Fruit fly (Drosophila melanogaster) whole organism, pupa: ENCODE data around the gene Pli.

Experiments
- CG10348 ChIP-seq: fragments of 200-800 bp; sonication (Bioruptor generic); IDR thresholded peaks from 2 replicates; pipeline ENCODE4 v1.3.6; 2022; ENCODE audit warnings: missing biosample characterization, missing genetic modification characterization
- CG12605 ChIP-seq: fragments of 200-800 bp; sonication (Bioruptor generic); IDR thresholded peaks from 2 replicates; pipeline ENCODE4 v1.3.6; 2022; ENCODE audit warnings: missing biosample characterization, missing genetic modification characterization
- CG13204 ChIP-seq: fragments of 200-800 bp; sonication (Bioruptor generic); optimal IDR thresholded peaks from 2 replicates; lab custom pipeline; 2018; ENCODE audit warnings: missing biosample characterization, mild to moderate bottlenecking, missing genetic modification characterization, moderate library complexity
- CG14655 ChIP-seq: fragments of 200-800 bp; sonication (Bioruptor generic); optimal IDR thresholded peaks from 3 replicates; lab custom pipeline; 2017; ENCODE audit warnings: mild to moderate bottlenecking, missing biosample characterization, missing genetic modification reagents, missing genetic modification characterization
- CG15710 ChIP-seq: fragments of 200-800 bp; sonication (Bioruptor generic); optimal IDR thresholded peaks from 2 replicates; lab custom pipeline; 2018; ENCODE audit warnings: missing biosample characterization, mild to moderate bottlenecking, missing genetic modification characterization, moderate library complexity
- CG17806 ChIP-seq: fragments of 200-800 bp; sonication (Bioruptor generic); optimal IDR thresholded peaks from 2 replicates; lab custom pipeline; 2018; ENCODE audit warnings: missing biosample characterization, mild to moderate bottlenecking, missing genetic modification characterization, moderate library complexity
- CG32121 ChIP-seq: fragments of 200-800 bp; sonication (Bioruptor generic); IDR thresholded peaks from 2 replicates; pipeline ENCODE4 v1.3.6; 2022; ENCODE audit warnings: missing biosample characterization, missing genetic modification characterization
- CG34367 ChIP-seq: fragments of 200-800 bp; sonication (Bioruptor generic); optimal IDR thresholded peaks from 2 replicates; lab custom pipeline; 2018; ENCODE audit warnings: missing biosample characterization, mild to moderate bottlenecking, missing genetic modification characterization
- CG4496 ChIP-seq: fragments of 200-800 bp; sonication (Bioruptor generic); IDR thresholded peaks from 3 replicates; pipeline ENCODE4 v1.3.6; 2022; ENCODE audit warnings: missing biosample characterization, missing genetic modification characterization
- CG8159 ChIP-seq: fragments of 200-800 bp; sonication (Bioruptor generic); optimal IDR thresholded peaks from 3 replicates; lab custom pipeline; 2018; ENCODE audit warnings: missing biosample characterization, mild to moderate bottlenecking, missing genetic modification characterization, moderate library complexity
- CG8301 ChIP-seq: fragments of 200-800 bp; sonication (Bioruptor generic); optimal IDR thresholded peaks from 2 replicates; lab custom pipeline; 2018; ENCODE audit warnings: missing biosample characterization, mild to moderate bottlenecking, missing genetic modification characterization
- CG9948 ChIP-seq: fragments of 200-800 bp; sonication (Bioruptor generic); optimal IDR thresholded peaks from 2 replicates; lab custom pipeline; 2018; ENCODE audit warnings: missing biosample characterization, mild to moderate bottlenecking, missing genetic modification characterization, moderate library complexity
- D1 ChIP-seq: fragments of 200-800 bp; sonication (Bioruptor generic); optimal IDR thresholded peaks from 2 replicates; lab custom pipeline; 2018; ENCODE audit warnings: missing biosample characterization, mild to moderate bottlenecking, missing genetic modification characterization, moderate library complexity
- EcR ChIP-seq: fragments of 200-800 bp; sonication (Bioruptor generic); optimal IDR thresholded peaks from 3 replicates; lab custom pipeline; 2019; ENCODE audit warnings: missing biosample characterization, missing genetic modification characterization, mild to moderate bottlenecking, moderate library complexity, missing genetic modification reagents
- Ets98B ChIP-seq: fragments of 200-800 bp; sonication (Bioruptor generic); IDR thresholded peaks from 2 replicates; pipeline ENCODE4 v1.3.6; 2022; ENCODE audit warnings: missing biosample characterization, missing genetic modification characterization
- Pif1A ChIP-seq: fragments of 200-800 bp; sonication (Bioruptor generic); optimal IDR thresholded peaks from 3 replicates; lab custom pipeline; 2016; ENCODE audit warnings: missing biosample characterization, missing genetic modification characterization
- Pif1B ChIP-seq: fragments of 200-800 bp; sonication (Bioruptor generic); optimal IDR thresholded peaks from 3 replicates; lab custom pipeline; 2016; ENCODE audit warnings: missing biosample characterization, missing genetic modification characterization
- Snoo ChIP-seq: fragments of 200-800 bp; sonication (Bioruptor generic); optimal IDR thresholded peaks from 3 replicates; lab custom pipeline; 2017; ENCODE audit warnings: missing biosample characterization, mild to moderate bottlenecking, missing genetic modification characterization, inconsistent platforms
- fd96Ca ChIP-seq: fragments of 200-800 bp; sonication (Bioruptor generic); IDR thresholded peaks from 3 replicates; pipeline ENCODE4 v1.3.6; 2022; ENCODE audit warnings: missing biosample characterization, missing genetic modification characterization
- gl ChIP-seq: fragments of 200-800 bp; sonication (Bioruptor generic); optimal IDR thresholded peaks from 2 replicates; lab custom pipeline; 2018; ENCODE audit warnings: missing biosample characterization, mild to moderate bottlenecking, missing genetic modification characterization
- rn ChIP-seq: fragments of 200-800 bp; sonication (Bioruptor generic); IDR thresholded peaks from 2 replicates; pipeline ENCODE4 v1.3.6; 2022; ENCODE audit warnings: missing biosample characterization, missing genetic modification characterization

Gene Pli

dm6 chr3R:23887572-23887971, 2.3 kb downstream of the Pli start:
- TF ChIP-seq CG32121 (GFP tag; lab: Robert Waterston, UW) (peak; percentile 45), CG14655 (GFP tag; lab: Kevin White, UChicago) (no peak), CG13204 (GFP tag; lab: Kevin White, UChicago) (no peak), rn (GFP tag; lab: Robert Waterston, UW) (0 out of 2 replicates have a peak, but pooled peaks have one; percentile 30), CG12605 (GFP tag; lab: Robert Waterston, UW) (no peak), D1 (tag; lab: Kevin White, UChicago) (no peak), CG10348 (GFP tag; lab: Robert Waterston, UW) (no peak), CG17806 (peak; percentile 23), EcR (GFP tag; lab: Kevin White, UChicago) (no peak), Pif1A (GFP tag; lab: Kevin White, UChicago) (no peak), Snoo (tag; lab: Kevin White, UChicago) (no peak), CG8159 (no peak), CG4496 (GFP tag; lab: Robert Waterston, UW) (peak; percentile 74), CG15710 (tag; lab: Kevin White, UChicago) (no peak), CG9948 (tag; lab: Kevin White, UChicago) (no peak), CG8301 (tag; lab: Kevin White, UChicago) (peak; percentile 44), Pif1B (GFP tag; lab: Kevin White, UChicago) (no peak), Ets98B (peak; percentile 27; the same call in 1 of the 2 replicates), gl (tag; lab: Kevin White, UChicago) (no peak), fd96Ca (peak; percentile 75), CG34367 (tag; lab: Kevin White, UChicago) (peak; percentile 10)

- TF ChIP-seq CG13204 (GFP tag; lab: Kevin White, UChicago) (peak; percentile 76), D1 (tag; lab: Kevin White, UChicago) (peak; percentile 86), Pif1A (GFP tag; lab: Kevin White, UChicago) (peak; percentile 93), CG8301 (tag; lab: Kevin White, UChicago) (peak; percentile 98), CG32121 (GFP tag; lab: Robert Waterston, UW) (peak; percentile 99), CG34367 (tag; lab: Kevin White, UChicago) (peak; percentile 93), gl (tag; lab: Kevin White, UChicago) (peak; percentile 82), CG15710 (tag; lab: Kevin White, UChicago) (peak; percentile 95), CG8159 (peak; percentile 96), fd96Ca (peak; percentile 91), CG10348 (GFP tag; lab: Robert Waterston, UW) (peak; percentile 94), rn (GFP tag; lab: Robert Waterston, UW) (peak; percentile 95), Ets98B (peak; percentile 98), Snoo (tag; lab: Kevin White, UChicago) (peak; percentile 87), EcR (GFP tag; lab: Kevin White, UChicago) (no peak), Pif1B (GFP tag; lab: Kevin White, UChicago) (peak; percentile 88), CG17806 (peak; percentile 96), CG9948 (tag; lab: Kevin White, UChicago) (peak; percentile 97), CG14655 (GFP tag; lab: Kevin White, UChicago) (peak; percentile 98), CG4496 (GFP tag; lab: Robert Waterston, UW) (peak; percentile 99), CG12605 (GFP tag; lab: Robert Waterston, UW) (peak; percentile 97)
These were observed 2.8 kb downstream of the Pli start for dm6 chr3R:23887096-23887421.

dm6 chr3R:23886270-23887095, 3.4 kb downstream of the Pli start:
- peak; percentile 96 for TF ChIP-seq Pif1A (GFP tag; lab: Kevin White, UChicago)
- TF ChIP-seq EcR (GFP tag; lab: Kevin White, UChicago): peak; percentile 65
- peak; percentile 90 for TF ChIP-seq D1 (tag; lab: Kevin White, UChicago)
- peak; percentile 93 for TF ChIP-seq CG34367 (tag; lab: Kevin White, UChicago)
- TF ChIP-seq Snoo (tag; lab: Kevin White, UChicago): peak; percentile 95
- peak; percentile 83 for TF ChIP-seq gl (tag; lab: Kevin White, UChicago)
- no peak for TF ChIP-seq CG10348 (GFP tag; lab: Robert Waterston, UW)
- peak; percentile 94 for TF ChIP-seq Pif1B (GFP tag; lab: Kevin White, UChicago)
- peak; percentile 91 for TF ChIP-seq CG4496 (GFP tag; lab: Robert Waterston, UW)
- peak; percentile 95 for TF ChIP-seq CG17806
- TF ChIP-seq CG12605 (GFP tag; lab: Robert Waterston, UW): peak; percentile 86; the same call in 1 of the 2 replicates
- peak; percentile 94 for TF ChIP-seq CG8301 (tag; lab: Kevin White, UChicago)
- peak; percentile 95 for TF ChIP-seq CG14655 (GFP tag; lab: Kevin White, UChicago)
- peak; percentile 96 for TF ChIP-seq CG15710 (tag; lab: Kevin White, UChicago)
- TF ChIP-seq CG9948 (tag; lab: Kevin White, UChicago): peak; percentile 96
- peak; percentile 82 for TF ChIP-seq CG32121 (GFP tag; lab: Robert Waterston, UW)
- peak; percentile 84 for TF ChIP-seq Ets98B
- TF ChIP-seq fd96Ca: peak; percentile 74
- peak; percentile 87 for TF ChIP-seq CG13204 (GFP tag; lab: Kevin White, UChicago)
- peak; percentile 70 for TF ChIP-seq rn (GFP tag; lab: Robert Waterston, UW)
- peak; percentile 97 for TF ChIP-seq CG8159

- no peak for TF ChIP-seq CG32121 (GFP tag; lab: Robert Waterston, UW)
- no peak for TF ChIP-seq CG10348 (GFP tag; lab: Robert Waterston, UW)
- no peak for TF ChIP-seq rn (GFP tag; lab: Robert Waterston, UW)
- no peak for TF ChIP-seq CG17806
- TF ChIP-seq fd96Ca: no peak
These were observed 4.2 kb downstream of the Pli start for dm6 chr3R:23885660-23886059.

dm6 chr3R:23885182-23885581, 4.7 kb downstream of the Pli start:
- TF ChIP-seq gl (tag; lab: Kevin White, UChicago): no peak
- TF ChIP-seq D1 (tag; lab: Kevin White, UChicago): no peak
- no peak for TF ChIP-seq rn (GFP tag; lab: Robert Waterston, UW)
- TF ChIP-seq Ets98B: no peak
- no peak for TF ChIP-seq Pif1B (GFP tag; lab: Kevin White, UChicago)
- no peak for TF ChIP-seq CG9948 (tag; lab: Kevin White, UChicago)
- no peak for TF ChIP-seq CG34367 (tag; lab: Kevin White, UChicago)
- TF ChIP-seq, all 21 proteins: peak for 0
